Fruit fly (Drosophila melanogaster) S2 (cell line): ENCODE measurements around the gene cnir.

Experiments
- CG8478 ChIP-seq: fragments of >200 bp; optimal IDR thresholded peaks from 2 replicates; lab custom pipeline; 2018
- CTCF ChIP-seq, 2 experiments: fragments of >200 bp; optimal IDR thresholded peaks; 2 replicates each; lab custom pipeline; 2018

The cnir gene

dm6 chr2L:3000517-3000934 lies 39.1 kb downstream of the cnir start:
- no peak for TF ChIP-seq CTCF (optimal IDR thresholded peaks at IDR 0.05; lab: Kevin White, UChicago)
- TF ChIP-seq CG8478 (lab: Kevin White, UChicago), result no peak

DNA sequence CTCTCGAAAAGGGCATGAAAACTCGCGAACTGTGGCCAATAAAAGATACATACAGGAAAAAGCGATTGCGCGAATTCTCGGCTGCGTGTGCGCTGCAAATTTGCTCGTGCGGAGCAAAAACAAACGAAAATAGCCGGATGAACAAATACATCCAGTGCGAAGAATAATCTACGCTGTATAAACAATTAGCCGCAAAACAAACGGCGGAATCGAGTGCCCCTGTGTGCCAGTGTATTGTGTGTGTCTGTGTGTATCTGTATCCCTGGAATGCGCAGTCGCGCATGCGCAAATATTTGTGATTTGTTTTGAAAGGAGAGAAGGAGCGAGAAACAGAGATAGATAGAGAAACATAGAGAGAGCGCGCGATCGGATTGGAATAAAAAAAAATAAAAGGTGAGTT lies 40.0 kb downstream of the cnir start:
- no peak for TF ChIP-seq CTCF (optimal IDR thresholded peaks at IDR 0.05; lab: Kevin White, UChicago)
- TF ChIP-seq CG8478 (lab: Kevin White, UChicago), result no peak

dm6 chr2L:2999113-2999512 lies 40.5 kb downstream of the cnir start, which contains the start of gene Ccdc85:
TSS of gene Ccdc85 (plus strand) at chr2L:2999286.
- TF ChIP-seq CG8478 (lab: Kevin White, UChicago), result no peak
- TF ChIP-seq CTCF (optimal IDR thresholded peaks at IDR 0.05; lab: Kevin White, UChicago), result peak; percentile 23 to 51

dm6 chr2L:2993702-2994101 lies 45.9 kb downstream of the cnir start:
- no peak for TF ChIP-seq CTCF (optimal IDR thresholded peaks at IDR 0.05; lab: Kevin White, UChicago)
- TF ChIP-seq CG8478 (lab: Kevin White, UChicago), result no peak

dm6 chr2L:2993236-2993635 lies 46.4 kb downstream of the cnir start:
- no peak for TF ChIP-seq CTCF (optimal IDR thresholded peaks at IDR 0.05; lab: Kevin White, UChicago)
- no peak for TF ChIP-seq CG8478 (lab: Kevin White, UChicago)

DNA sequence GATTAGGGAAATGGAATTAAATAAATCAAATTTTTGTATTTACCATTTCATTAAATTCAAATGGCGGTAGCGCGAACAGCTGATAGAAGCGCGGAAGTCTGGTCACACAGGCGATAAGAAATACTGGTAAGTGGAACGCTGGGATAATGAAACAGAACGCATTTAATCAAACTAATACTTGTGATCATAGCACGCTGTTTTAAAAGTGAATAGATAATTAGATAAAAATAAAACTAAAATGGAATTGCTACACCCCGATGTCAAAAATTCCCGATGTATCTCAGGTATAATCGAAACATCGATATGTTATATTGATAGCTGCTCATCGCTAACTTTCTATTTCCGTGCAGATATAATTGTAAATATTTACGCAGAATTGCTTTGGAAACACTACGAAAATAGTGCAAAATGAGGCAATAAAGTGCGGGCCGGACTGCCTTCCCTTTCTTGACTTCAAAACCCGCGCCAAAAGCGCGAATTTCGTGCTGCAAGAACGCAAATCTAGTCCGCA lies 46.9 kb downstream of the cnir start, which contains the start of the genes okr and CG3558:
Gene okr (minus strand): TSS at position 96 of the 511 bp plus-strand sequence.
Gene CG3558 (plus strand): TSS at position 207 of the 511 bp plus-strand sequence.
- TF ChIP-seq CG8478 (lab: Kevin White, UChicago) (no peak), CTCF (optimal IDR thresholded peaks at IDR 0.05; lab: Kevin White, UChicago) (peak in 1 of 2 experiments; percentile 2)
